Worm (Caenorhabditis elegans) whole organism, late embryonic: Measurements from ENCODE around the gene C05D11.8.

Experiments
- C38D4.7 ChIP-seq: fragments of 200-800 bp; sonication (Bioruptor generic); optimal IDR thresholded peaks from 2 replicates; lab custom pipeline; 2018; ENCODE audit warnings: mild to moderate bottlenecking, missing genetic modification characterization, moderate library complexity, missing compliant biosample characterization
- ceh-18 ChIP-seq: sonication (generic microtip); optimal IDR thresholded peaks from 2 replicates; lab custom pipeline; 2016; ENCODE audit warnings: missing genetic modification characterization, missing compliant biosample characterization
- ceh-45 ChIP-seq: fragments of 200-800 bp; sonication (Bioruptor generic); IDR thresholded peaks from 2 replicates; pipeline ENCODE4 v1.3.6; 2022; ENCODE audit warnings: missing genetic modification reagents, missing genetic modification characterization, missing compliant biosample characterization
- elt-4 ChIP-seq: sonication (generic microtip); optimal IDR thresholded peaks from 2 replicates; lab custom pipeline; 2016; ENCODE audit warnings: missing genetic modification characterization, missing compliant biosample characterization
- fkh-6 ChIP-seq: sonication (generic microtip); optimal IDR thresholded peaks from 2 replicates; lab custom pipeline; 2016; ENCODE audit warnings: missing genetic modification characterization, missing compliant biosample characterization
- nfya-1 ChIP-seq: sonication (generic microtip); optimal IDR thresholded peaks from 2 replicates; lab custom pipeline; 2017; ENCODE audit warnings: missing genetic modification characterization, mild to moderate bottlenecking, missing compliant biosample characterization, antibody characterized with exemption, moderate library complexity
- pha-2 ChIP-seq: sonication (generic microtip); optimal IDR thresholded peaks from 2 replicates; lab custom pipeline; 2017; ENCODE audit warnings: mild to moderate bottlenecking, missing genetic modification characterization, missing compliant biosample characterization
- pha-4 ChIP-seq: fragments of 150-350 bp; optimal IDR thresholded peaks from 2 replicates; lab custom pipeline; 2018; ENCODE audit warnings: missing biosample characterization, missing genetic modification reagents, missing genetic modification characterization
- pqm-1 ChIP-seq: sonication (generic microtip); optimal IDR thresholded peaks from 2 replicates; lab custom pipeline; 2016; ENCODE audit warnings: missing genetic modification characterization, missing compliant biosample characterization
- unc-3 ChIP-seq, 2 experiments: fragments of 200-800 bp in 1 of 2; sonication (Bioruptor generic) in 1 of 2; sonication (generic microtip) in 1 of 2; conservative IDR thresholded peaks in 1 of 2; optimal IDR thresholded peaks in 1 of 2; 2 replicates each; pipeline versions ENCODE4 v1.3.6 to Lab custom; 2016 to 2022; ENCODE audit warnings: missing compliant biosample characterization in 2 of 2, missing genetic modification characterization in 2 of 2, missing genetic modification reagents in 1 of 2
- unc-86 ChIP-seq: sonication (generic microtip); optimal IDR thresholded peaks from 2 replicates; lab custom pipeline; 2016; ENCODE audit warnings: missing genetic modification characterization, missing compliant biosample characterization

DNA sequence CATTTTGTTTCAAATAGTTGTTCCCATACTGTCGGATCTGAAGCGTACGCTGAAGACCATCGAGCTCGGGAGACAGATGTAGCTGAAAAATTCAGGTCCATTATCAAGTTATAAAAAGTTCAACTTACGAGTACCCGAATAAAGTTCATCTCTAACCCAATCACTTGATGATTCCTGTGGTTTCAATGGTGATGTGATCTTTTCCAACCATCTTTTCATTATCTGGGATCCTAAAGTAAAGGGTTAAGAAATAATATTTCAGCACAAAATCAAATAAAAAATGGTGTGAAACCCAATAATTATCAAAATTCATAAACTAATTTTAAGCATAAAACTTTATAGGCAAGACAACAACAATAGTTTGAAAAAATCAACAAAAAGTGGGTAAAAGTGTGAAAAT is at the start of gene C05D11.8:
- TF ChIP-seq unc-3 (GFP tag; conservative IDR thresholded peaks at IDR 0.05; lab: Robert Waterston, UW) (no peak), unc-3 (tag; optimal IDR thresholded peaks at IDR 0.05; lab: Kevin White, UChicago) (no peak), elt-4 (tag; lab: Kevin White, UChicago) (no peak), pha-2 (tag; lab: Kevin White, UChicago) (no peak), pqm-1 (tag; lab: Kevin White, UChicago) (no peak), C38D4.7 (GFP tag; lab: Kevin White, UChicago) (no peak), ceh-45 (GFP tag; lab: Robert Waterston, UW) (no peak), ceh-18 (tag; lab: Kevin White, UChicago) (no peak), fkh-6 (no peak), unc-86 (no peak), nfya-1 (tag; lab: Kevin White, UChicago) (no peak), pha-4 (no peak)
